Worm (Caenorhabditis elegans) whole organism, L4 larva: ENCODE data around the gene F47E1.1.
"Not testable (repeated sequence)": the region's sequence is repeated elsewhere in the genome, so short reads cannot be mapped to it uniquely, and the experiment has no call there.

ENCODE experiments used
- hmg-1.1 ChIP-seq: fragments of 200-800 bp; sonication (Bioruptor generic); IDR thresholded peaks from 2 replicates; pipeline ENCODE4 v1.3.6; 2022; ENCODE audit warnings: missing genetic modification reagents, missing genetic modification characterization, missing compliant biosample characterization
- lsy-2 ChIP-seq, 2 experiments: fragments of 150-350 bp in 1 of 2; sonication (generic microtip) in 1 of 2; optimal IDR thresholded peaks; 2 replicates each; lab custom pipeline; 2014 to 2017; ENCODE audit warnings: missing biosample characterization in 2 of 2, missing genetic modification characterization in 2 of 2
- madf-5 ChIP-seq, 2 experiments: fragments of 200-800 bp; sonication (Bioruptor generic); IDR thresholded peaks; 2 replicates each; pipeline ENCODE4 v1.3.6; 2022; ENCODE audit warnings: missing compliant biosample characterization in 2 of 2, missing genetic modification characterization in 2 of 2
- set-16 ChIP-seq: fragments of 200-800 bp; sonication (Bioruptor generic); IDR thresholded peaks from 2 replicates; pipeline ENCODE4 v1.3.6; 2022; ENCODE audit warnings: missing genetic modification reagents, missing genetic modification characterization, missing compliant biosample characterization
- unc-62 ChIP-seq, 3 experiments: fragments of 150-350 bp in 1 of 3; sonication (generic microtip); optimal IDR thresholded peaks in 2 of 3; peaks in 1 of 3; 1 replicate in 1 of 3; 2 replicates in 2 of 3; lab custom pipeline; 2014 to 2017; ENCODE audit warnings: missing biosample characterization in 3 of 3, missing genetic modification characterization in 3 of 3, missing genetic modification reagents in 3 of 3, missing genotype in 1 of 3

Gene F47E1.1

ce11 chrX:9113829-9114228 lies 36.8 kb downstream of the F47E1.1 start, which contains the start of gene C25A11.2 (continued):
- TF ChIP-seq hmg-1.1 (GFP tag; lab: Robert Waterston, UW), result peak; percentile 72

DNA sequence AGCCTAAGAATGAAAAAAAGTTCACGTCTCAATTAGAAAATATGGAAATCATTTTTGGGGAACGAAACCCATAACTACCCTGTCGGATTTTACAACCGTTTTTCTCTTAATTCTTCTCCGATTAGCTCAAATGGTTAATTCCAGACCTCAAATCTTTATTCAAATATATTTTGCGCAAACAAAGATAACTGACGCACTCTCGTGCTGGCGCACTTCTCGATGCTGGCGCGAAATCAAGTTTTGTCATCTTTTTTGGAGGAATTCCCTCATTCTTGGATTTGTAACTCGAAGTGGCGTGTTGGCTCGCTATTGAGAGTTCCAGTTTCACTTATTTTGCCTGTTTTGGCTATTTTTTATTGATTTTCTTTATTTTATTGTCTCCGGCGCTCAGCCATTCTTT lies 40.6 kb downstream of the F47E1.1 start:
- TF ChIP-seq madf-5 (GFP tag; IDR thresholded peaks at IDR 0.05; lab: Robert Waterston, UW) (no peak), lsy-2 (tag; optimal IDR thresholded peaks at IDR 0.05; lab: Kevin White, UChicago) (no peak)
- TF ChIP-seq, all 104 proteins: peak for 0

DNA sequence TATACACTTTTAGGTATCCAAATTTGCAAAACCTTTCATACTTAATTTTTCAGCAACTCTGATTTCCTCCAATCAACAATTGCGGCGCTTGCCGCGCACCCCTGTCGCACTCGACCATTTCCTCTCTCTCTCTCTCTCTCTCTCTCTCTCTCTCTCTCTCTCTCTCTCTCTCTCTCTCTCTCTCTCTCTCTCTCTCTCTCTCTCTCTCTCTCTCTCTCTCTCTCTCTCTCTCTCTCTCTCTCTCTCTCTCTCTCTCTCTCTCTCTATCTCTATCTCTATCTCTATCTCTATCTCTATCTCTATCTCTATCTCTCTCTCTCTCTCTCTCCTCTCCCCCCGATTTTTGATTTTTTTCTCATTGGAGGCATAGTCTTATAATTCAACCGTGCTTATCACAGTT lies 41.8 kb downstream of the F47E1.1 start:
- TF ChIP-seq set-16 (GFP tag; lab: Robert Waterston, UW) (peak; percentile 84), unc-62 (GFP tag; optimal IDR thresholded peaks at IDR 0.05 in 1 of 2; lab: Kevin White, UChicago) (peak in 1 of 2 experiments; percentile 39)
- not testable (repeated sequence) for TF ChIP-seq unc-62 (tag; optimal IDR thresholded peaks at IDR 0.05; lab: Kevin White, UChicago)
